Fruit fly (Drosophila melanogaster): ENCODE data around the gene CG10026.

DNA sequence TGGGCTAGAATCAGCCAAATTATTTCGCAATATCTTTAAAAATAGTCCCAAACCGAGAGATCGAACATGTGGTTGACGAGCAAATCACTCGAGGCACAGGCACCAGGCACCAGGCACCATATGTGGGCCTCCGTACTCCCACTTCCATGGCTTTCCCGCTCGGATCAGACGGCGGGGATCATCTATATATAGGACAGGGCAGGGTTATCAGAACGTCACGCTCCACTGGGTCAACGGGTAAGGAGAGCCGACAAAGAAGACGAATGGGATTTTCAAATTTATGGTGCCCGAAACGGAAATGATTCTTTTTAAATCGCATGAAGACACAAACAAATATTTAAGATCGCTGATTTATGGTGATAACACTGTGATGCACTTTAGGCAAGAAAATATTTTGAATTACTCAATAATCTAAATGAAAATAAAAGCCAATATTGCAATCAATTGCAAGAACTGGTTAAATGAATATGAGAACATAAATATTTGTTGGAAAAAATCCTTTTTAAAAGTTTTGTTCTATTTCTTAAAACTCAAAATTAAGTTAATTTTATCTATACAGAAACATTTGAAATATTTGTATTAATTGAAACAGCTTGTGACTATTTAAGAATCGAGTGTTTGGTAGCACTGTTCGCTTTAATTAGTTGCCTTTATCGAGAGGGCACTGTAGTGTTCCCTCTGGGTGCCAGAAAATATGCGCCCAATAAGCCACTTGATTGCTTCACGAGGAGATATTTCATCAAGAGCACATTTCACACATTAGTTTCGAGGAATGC, 40.8 kb upstream of the CG10026 start:
- TF ChIP-seq CG6792 (GFP tag; optimal IDR thresholded peaks at IDR 0.05): no peak
- TF ChIP-seq achi (GFP tag; optimal IDR thresholded peaks at IDR 0.05): no peak
- TF ChIP-seq Met (GFP tag; optimal IDR thresholded peaks at IDR 0.05): no peak
- no peak for TF ChIP-seq Sox102F (GFP tag; optimal IDR thresholded peaks at IDR 0.05)
- TF ChIP-seq CG8319 (GFP tag; optimal IDR thresholded peaks at IDR 0.05): no peak
- TF ChIP-seq CG9139 (GFP tag; optimal IDR thresholded peaks at IDR 0.05): no peak
- TF ChIP-seq Hr39 (GFP tag; optimal IDR thresholded peaks at IDR 0.05): no peak
- no peak for TF ChIP-seq CG11902 (GFP tag; optimal IDR thresholded peaks at IDR 0.05)
- TF ChIP-seq acj6 (GFP tag; optimal IDR thresholded peaks at IDR 0.05): no peak
- peak; percentile 8 for TF ChIP-seq Eip78C (GFP tag)
- no peak for TF ChIP-seq dsx (GFP tag; optimal IDR thresholded peaks at IDR 0.05; ENCODE audit: poor library complexity, severe bottlenecking)
